Fruit fly (Drosophila melanogaster) whole organism, pupa: ENCODE measurements around the gene Cpr35B.

Experiments used
- CG10348 ChIP-seq: fragments of 200-800 bp; sonication (Bioruptor generic); IDR thresholded peaks from 2 replicates; pipeline ENCODE4 v1.3.6; 2022; ENCODE audit warnings: missing biosample characterization, missing genetic modification characterization
- CG12605 ChIP-seq: fragments of 200-800 bp; sonication (Bioruptor generic); IDR thresholded peaks from 2 replicates; pipeline ENCODE4 v1.3.6; 2022; ENCODE audit warnings: missing biosample characterization, missing genetic modification characterization
- CG13204 ChIP-seq: fragments of 200-800 bp; sonication (Bioruptor generic); optimal IDR thresholded peaks from 2 replicates; lab custom pipeline; 2018; ENCODE audit warnings: missing biosample characterization, mild to moderate bottlenecking, missing genetic modification characterization, moderate library complexity
- CG14655 ChIP-seq: fragments of 200-800 bp; sonication (Bioruptor generic); optimal IDR thresholded peaks from 3 replicates; lab custom pipeline; 2017; ENCODE audit warnings: mild to moderate bottlenecking, missing biosample characterization, missing genetic modification reagents, missing genetic modification characterization
- CG15710 ChIP-seq: fragments of 200-800 bp; sonication (Bioruptor generic); optimal IDR thresholded peaks from 2 replicates; lab custom pipeline; 2018; ENCODE audit warnings: missing biosample characterization, mild to moderate bottlenecking, missing genetic modification characterization, moderate library complexity
- CG17806 ChIP-seq: fragments of 200-800 bp; sonication (Bioruptor generic); optimal IDR thresholded peaks from 2 replicates; lab custom pipeline; 2018; ENCODE audit warnings: missing biosample characterization, mild to moderate bottlenecking, missing genetic modification characterization, moderate library complexity
- CG32121 ChIP-seq: fragments of 200-800 bp; sonication (Bioruptor generic); IDR thresholded peaks from 2 replicates; pipeline ENCODE4 v1.3.6; 2022; ENCODE audit warnings: missing biosample characterization, missing genetic modification characterization
- CG34367 ChIP-seq: fragments of 200-800 bp; sonication (Bioruptor generic); optimal IDR thresholded peaks from 2 replicates; lab custom pipeline; 2018; ENCODE audit warnings: missing biosample characterization, mild to moderate bottlenecking, missing genetic modification characterization
- CG4496 ChIP-seq: fragments of 200-800 bp; sonication (Bioruptor generic); IDR thresholded peaks from 3 replicates; pipeline ENCODE4 v1.3.6; 2022; ENCODE audit warnings: missing biosample characterization, missing genetic modification characterization
- CG8159 ChIP-seq: fragments of 200-800 bp; sonication (Bioruptor generic); optimal IDR thresholded peaks from 3 replicates; lab custom pipeline; 2018; ENCODE audit warnings: missing biosample characterization, mild to moderate bottlenecking, missing genetic modification characterization, moderate library complexity
- CG8301 ChIP-seq: fragments of 200-800 bp; sonication (Bioruptor generic); optimal IDR thresholded peaks from 2 replicates; lab custom pipeline; 2018; ENCODE audit warnings: missing biosample characterization, mild to moderate bottlenecking, missing genetic modification characterization
- CG9948 ChIP-seq: fragments of 200-800 bp; sonication (Bioruptor generic); optimal IDR thresholded peaks from 2 replicates; lab custom pipeline; 2018; ENCODE audit warnings: missing biosample characterization, mild to moderate bottlenecking, missing genetic modification characterization, moderate library complexity
- D1 ChIP-seq: fragments of 200-800 bp; sonication (Bioruptor generic); optimal IDR thresholded peaks from 2 replicates; lab custom pipeline; 2018; ENCODE audit warnings: missing biosample characterization, mild to moderate bottlenecking, missing genetic modification characterization, moderate library complexity
- EcR ChIP-seq: fragments of 200-800 bp; sonication (Bioruptor generic); optimal IDR thresholded peaks from 3 replicates; lab custom pipeline; 2019; ENCODE audit warnings: missing biosample characterization, missing genetic modification characterization, mild to moderate bottlenecking, moderate library complexity, missing genetic modification reagents
- Ets98B ChIP-seq: fragments of 200-800 bp; sonication (Bioruptor generic); IDR thresholded peaks from 2 replicates; pipeline ENCODE4 v1.3.6; 2022; ENCODE audit warnings: missing biosample characterization, missing genetic modification characterization
- Pif1A ChIP-seq: fragments of 200-800 bp; sonication (Bioruptor generic); optimal IDR thresholded peaks from 3 replicates; lab custom pipeline; 2016; ENCODE audit warnings: missing biosample characterization, missing genetic modification characterization
- Pif1B ChIP-seq: fragments of 200-800 bp; sonication (Bioruptor generic); optimal IDR thresholded peaks from 3 replicates; lab custom pipeline; 2016; ENCODE audit warnings: missing biosample characterization, missing genetic modification characterization
- Snoo ChIP-seq: fragments of 200-800 bp; sonication (Bioruptor generic); optimal IDR thresholded peaks from 3 replicates; lab custom pipeline; 2017; ENCODE audit warnings: missing biosample characterization, mild to moderate bottlenecking, missing genetic modification characterization, inconsistent platforms
- fd96Ca ChIP-seq: fragments of 200-800 bp; sonication (Bioruptor generic); IDR thresholded peaks from 3 replicates; pipeline ENCODE4 v1.3.6; 2022; ENCODE audit warnings: missing biosample characterization, missing genetic modification characterization
- gl ChIP-seq: fragments of 200-800 bp; sonication (Bioruptor generic); optimal IDR thresholded peaks from 2 replicates; lab custom pipeline; 2018; ENCODE audit warnings: missing biosample characterization, mild to moderate bottlenecking, missing genetic modification characterization
- rn ChIP-seq: fragments of 200-800 bp; sonication (Bioruptor generic); IDR thresholded peaks from 2 replicates; pipeline ENCODE4 v1.3.6; 2022; ENCODE audit warnings: missing biosample characterization, missing genetic modification characterization

The Cpr35B gene

DNA sequence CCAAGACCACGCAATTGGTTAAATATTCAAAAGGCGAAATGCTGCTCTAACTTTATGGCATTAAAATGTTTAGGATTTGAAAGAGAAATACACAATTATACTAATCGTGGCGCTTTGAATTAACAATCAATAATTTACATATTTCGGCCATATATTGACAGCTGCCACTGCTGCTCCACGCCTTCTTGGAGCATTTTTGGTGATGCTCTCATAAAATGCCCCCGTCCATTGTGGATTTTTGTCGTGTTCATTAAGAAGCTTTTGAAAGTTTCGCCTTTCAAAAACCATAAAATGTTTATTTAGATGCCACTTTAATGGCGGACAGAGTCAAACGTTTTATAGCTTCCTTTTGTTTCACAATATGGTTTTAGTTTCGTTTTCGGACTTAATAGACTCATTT lies 13.9 kb downstream of the Cpr35B start:
- TF ChIP-seq CG13204 (no peak), fd96Ca (no peak), gl (no peak), CG14655 (GFP tag; lab: Kevin White, UChicago) (no peak), CG8301 (tag; lab: Kevin White, UChicago) (no peak), CG34367 (no peak), rn (no peak), CG9948 (no peak), CG15710 (tag; lab: Kevin White, UChicago) (no peak), CG4496 (GFP tag; lab: Robert Waterston, UW) (no peak), Pif1A (GFP tag; lab: Kevin White, UChicago) (no peak), CG12605 (no peak), CG10348 (no peak), CG8159 (tag; lab: Kevin White, UChicago) (no peak)

DNA sequence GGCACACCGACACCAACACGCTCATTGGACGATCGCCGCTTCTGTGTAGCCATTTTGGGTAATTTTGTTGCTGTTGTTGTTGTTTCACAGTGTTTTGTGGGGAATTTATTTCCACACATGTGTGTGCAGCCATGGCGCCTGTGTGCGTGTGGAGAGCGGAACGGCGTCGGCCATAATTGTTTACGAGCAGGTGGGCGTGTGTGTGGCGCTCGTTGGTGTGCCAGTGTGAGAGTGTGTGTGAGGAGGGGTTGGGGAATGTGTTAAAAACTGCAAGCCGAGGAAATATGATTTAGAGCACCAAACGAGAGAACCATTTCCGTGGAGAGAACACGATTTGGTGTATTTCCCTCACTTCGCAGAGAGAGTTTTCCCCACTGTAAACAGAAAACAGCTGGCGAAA lies 14.7 kb downstream of the Cpr35B start:
- TF ChIP-seq fd96Ca (peak; percentile 52; the same call in 2 of the 3 replicates), CG15710 (tag; lab: Kevin White, UChicago) (no peak), CG13204 (peak; percentile 10), CG14655 (GFP tag; lab: Kevin White, UChicago) (no peak), CG10348 (no peak), Pif1B (GFP tag; lab: Kevin White, UChicago) (no peak), CG17806 (tag; lab: Kevin White, UChicago) (no peak), CG32121 (GFP tag; lab: Robert Waterston, UW) (0 out of 2 replicates have a peak, but pooled peaks have one; percentile 21), rn (no peak), CG4496 (GFP tag; lab: Robert Waterston, UW) (peak; percentile 73), D1 (no peak), Ets98B (GFP tag; lab: Robert Waterston, UW) (peak; percentile 37; the same call in 1 of the 2 replicates), gl (no peak), Snoo (tag; lab: Kevin White, UChicago) (no peak)

DNA sequence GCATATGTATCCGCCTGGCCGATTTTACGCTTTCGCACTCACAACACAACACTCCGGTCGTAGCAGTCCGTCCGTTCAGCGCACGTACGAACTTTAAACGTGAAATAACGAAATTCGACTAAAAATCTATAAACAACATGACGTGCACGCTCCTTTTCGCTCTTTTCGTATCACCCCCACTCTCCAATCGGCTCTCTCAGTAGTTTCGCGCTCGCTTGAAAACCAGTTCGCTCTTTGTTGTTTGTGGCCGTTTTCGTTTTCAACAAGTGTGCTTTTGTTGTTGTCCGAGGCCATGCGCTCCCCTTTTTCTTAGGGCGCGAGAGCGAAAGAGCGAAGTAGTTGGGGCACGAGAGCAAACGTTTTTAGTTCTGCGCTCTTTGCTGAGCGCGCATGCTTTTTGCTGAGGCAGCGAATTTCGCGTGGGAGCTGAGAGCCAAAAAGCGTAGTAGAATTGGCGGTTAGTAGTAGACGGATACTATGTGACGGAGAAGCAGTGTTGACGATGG lies 15.5 kb downstream of the Cpr35B start, which contains the start of gene elB:
Gene elB, minus strand, starts transcription at position 122 of the 506 bp plus-strand sequence.
- peak; percentile 69; the same call in 1 of the 2 replicates for TF ChIP-seq Ets98B (GFP tag; lab: Robert Waterston, UW)
- peak; percentile 50 for TF ChIP-seq EcR
- TF ChIP-seq CG10348, result no peak
- no peak for TF ChIP-seq Snoo (tag; lab: Kevin White, UChicago)
- peak; percentile 35 for TF ChIP-seq CG8301 (tag; lab: Kevin White, UChicago)
- no peak for TF ChIP-seq CG9948
- peak; percentile 33 for TF ChIP-seq CG13204
- no peak for TF ChIP-seq D1
- no peak for TF ChIP-seq CG15710 (tag; lab: Kevin White, UChicago)
- TF ChIP-seq rn, result no peak
- TF ChIP-seq CG17806 (tag; lab: Kevin White, UChicago), result no peak
- TF ChIP-seq Pif1A (GFP tag; lab: Kevin White, UChicago), result peak; percentile 42
- no peak for TF ChIP-seq CG14655 (GFP tag; lab: Kevin White, UChicago)
- peak; percentile 77 for TF ChIP-seq fd96Ca
- peak; percentile 68 for TF ChIP-seq CG32121 (GFP tag; lab: Robert Waterston, UW)
- TF ChIP-seq gl, result peak; percentile 8
- peak; percentile 82 for TF ChIP-seq CG12605
- TF ChIP-seq CG34367, result no peak
- TF ChIP-seq CG4496 (GFP tag; lab: Robert Waterston, UW), result no peak
- no peak for TF ChIP-seq CG8159 (tag; lab: Kevin White, UChicago)
- peak; percentile 82 for TF ChIP-seq Pif1B (GFP tag; lab: Kevin White, UChicago)

DNA sequence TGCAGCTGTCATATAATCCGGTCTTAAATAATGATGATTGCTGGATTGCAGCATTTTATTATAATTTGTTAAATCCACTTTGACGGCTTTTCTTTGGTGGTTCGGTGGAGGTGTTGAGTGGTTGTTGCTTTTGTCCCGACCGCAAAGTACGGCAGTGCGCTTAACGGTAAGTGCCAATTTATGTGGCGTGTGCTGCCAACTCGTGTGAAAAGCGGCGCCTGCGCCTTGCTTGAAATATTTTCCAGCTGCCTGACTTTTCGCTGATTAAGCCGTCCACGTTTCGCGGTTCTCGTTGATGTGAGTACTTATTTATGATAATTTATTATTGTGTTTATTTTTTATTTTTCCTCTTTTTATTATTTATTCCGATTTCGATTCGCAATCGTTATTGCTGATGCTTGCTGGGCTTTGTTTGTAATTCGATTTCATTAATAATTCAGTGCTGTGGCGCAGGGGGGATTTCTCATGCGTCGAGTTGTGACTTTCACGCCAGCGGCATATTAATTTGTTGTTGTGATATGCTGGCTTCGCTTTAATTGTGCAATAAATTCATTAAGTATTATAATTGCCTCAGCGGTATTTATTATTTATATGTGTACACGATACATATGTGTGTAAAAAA lies 16.5 kb downstream of the Cpr35B start:
- TF ChIP-seq D1 (no peak), CG8301 (tag; lab: Kevin White, UChicago) (no peak), CG4496 (GFP tag; lab: Robert Waterston, UW) (no peak), EcR (no peak), CG15710 (tag; lab: Kevin White, UChicago) (no peak), CG12605 (no peak), CG17806 (tag; lab: Kevin White, UChicago) (no peak), CG14655 (GFP tag; lab: Kevin White, UChicago) (no peak), fd96Ca (no peak), Pif1B (GFP tag; lab: Kevin White, UChicago) (no peak), Snoo (tag; lab: Kevin White, UChicago) (no peak), CG34367 (no peak), CG13204 (no peak), gl (no peak)

DNA sequence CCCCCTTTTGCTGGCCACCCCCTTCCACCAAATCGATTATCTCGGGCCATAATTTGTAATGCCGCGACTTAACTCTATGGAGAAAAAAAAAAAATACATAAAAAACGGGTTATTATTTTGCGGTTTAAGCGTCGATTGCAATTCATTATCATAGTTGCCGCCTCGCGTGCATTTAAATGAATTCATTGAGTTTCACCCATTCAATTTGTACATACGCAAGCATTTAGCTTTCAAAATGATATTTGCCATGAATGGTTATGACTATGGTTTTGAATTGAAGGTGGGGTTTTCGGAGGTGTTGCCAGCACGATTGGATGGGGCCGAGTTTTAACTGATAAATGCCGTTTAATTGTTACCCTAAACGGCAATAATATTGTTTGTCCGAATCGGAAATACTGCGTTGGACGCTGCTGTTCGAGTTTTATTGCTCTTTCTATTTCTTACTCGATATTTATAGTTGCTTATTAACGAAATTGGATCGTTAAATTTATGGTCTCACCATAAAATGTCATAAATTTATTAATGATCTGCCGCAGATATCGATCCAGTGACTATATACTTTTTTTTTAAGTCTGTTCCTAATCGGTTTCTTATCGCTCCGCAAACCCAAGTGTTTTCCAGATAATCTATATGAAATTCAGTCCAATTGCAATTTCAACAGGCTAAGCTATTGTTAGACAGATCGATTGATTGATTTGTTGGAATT lies 20.1 kb downstream of the Cpr35B start:
- TF ChIP-seq CG4496 (GFP tag; lab: Robert Waterston, UW) (0 out of 3 replicates have a peak, but pooled peaks have one; percentile 19), Ets98B (GFP tag; lab: Robert Waterston, UW) (no peak)

DNA sequence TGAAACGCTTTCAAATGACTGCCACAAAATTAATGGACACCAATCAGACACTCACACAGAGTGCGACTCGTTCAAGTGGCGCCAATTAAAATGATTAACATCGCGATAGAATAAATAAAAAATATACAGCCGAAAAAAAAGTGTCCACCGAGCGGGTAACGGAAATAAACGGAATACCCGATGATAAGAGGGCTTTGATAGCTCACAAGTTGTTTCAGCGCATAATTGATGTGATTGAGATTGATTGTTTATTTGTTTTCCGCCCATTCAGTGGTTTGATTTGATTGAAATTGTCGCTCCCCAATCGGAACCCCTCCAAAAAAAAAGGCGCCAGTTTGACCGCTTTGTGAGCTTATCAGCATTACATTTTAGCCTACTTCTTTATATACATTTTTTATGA lies 21.4 kb downstream of the Cpr35B start:
- no peak for TF ChIP-seq Pif1B (GFP tag; lab: Kevin White, UChicago)
- TF ChIP-seq Ets98B (GFP tag; lab: Robert Waterston, UW), result no peak
- no peak for TF ChIP-seq CG14655 (GFP tag; lab: Kevin White, UChicago)
- no peak for TF ChIP-seq Pif1A (GFP tag; lab: Kevin White, UChicago)
- no peak for TF ChIP-seq CG34367
- no peak for TF ChIP-seq Snoo (tag; lab: Kevin White, UChicago)
- no peak for TF ChIP-seq CG4496 (GFP tag; lab: Robert Waterston, UW)
- TF ChIP-seq fd96Ca, result no peak
- TF ChIP-seq CG12605, result no peak
- TF ChIP-seq CG17806 (tag; lab: Kevin White, UChicago), result no peak
- no peak for TF ChIP-seq CG13204
- no peak for TF ChIP-seq rn
- no peak for TF ChIP-seq CG9948
- no peak for TF ChIP-seq gl
- TF ChIP-seq D1, result no peak
